Worm (Caenorhabditis elegans) whole organism, L4 larva: ENCODE data around the gene C16B8.2.

ENCODE experiments used
- D1046.2 ChIP-seq: fragments of 200-800 bp; sonication (Bioruptor generic); IDR thresholded peaks from 2 replicates; pipeline ENCODE4 v1.3.6; 2022; ENCODE audit warnings: missing genetic modification characterization, missing compliant biosample characterization
- F26F4.8 ChIP-seq: fragments of 200-800 bp; sonication (Bioruptor generic); conservative IDR thresholded peaks from 2 replicates; pipeline ENCODE4 v1.3.6; 2022; ENCODE audit warnings: missing genetic modification characterization, missing compliant biosample characterization
- R02D3.7 ChIP-seq: fragments of 150-350 bp; sonication (generic microtip); optimal IDR thresholded peaks from 3 replicates; lab custom pipeline; 2014; ENCODE audit warnings: missing biosample characterization, missing genetic modification characterization
- T20F7.1 ChIP-seq: fragments of 200-800 bp; sonication (Bioruptor generic); optimal IDR thresholded peaks from 2 replicates; lab custom pipeline; 2018; ENCODE audit warnings: mild to moderate bottlenecking, missing genetic modification characterization, missing compliant biosample characterization
- T26A8.4 ChIP-seq: fragments of 200-800 bp; sonication (Bioruptor generic); IDR thresholded peaks from 2 replicates; pipeline ENCODE4 v1.3.6; 2022; ENCODE audit warnings: missing genetic modification characterization, missing compliant biosample characterization
- Y48G9A.11 ChIP-seq: fragments of 200-800 bp; sonication (Bioruptor generic); IDR thresholded peaks from 2 replicates; pipeline ENCODE4 v1.3.6; 2022; ENCODE audit warnings: missing genetic modification reagents, missing genetic modification characterization, missing compliant biosample characterization
- ZK546.5 ChIP-seq, 2 experiments: sonication (generic microtip); optimal IDR thresholded peaks; 2 replicates each; lab custom pipeline; 2017; ENCODE audit warnings: missing biosample characterization in 2 of 2, missing genetic modification characterization in 2 of 2
- aha-1 ChIP-seq: fragments of 150-350 bp; peaks from one replicate; lab custom pipeline; 2014; ENCODE audit warnings: missing biosample characterization, missing genetic modification characterization
- ama-1 ChIP-seq: fragments of 150-350 bp; optimal IDR thresholded peaks from 2 replicates; lab custom pipeline; 2014; ENCODE audit warnings: inconsistent platforms, mixed read lengths
- attf-4 ChIP-seq: sonication (generic microtip); optimal IDR thresholded peaks from 3 replicates; lab custom pipeline; 2017; ENCODE audit warnings: missing biosample characterization, missing genetic modification characterization
- ceh-28 ChIP-seq: fragments of 150-350 bp; optimal IDR thresholded peaks from 2 replicates; lab custom pipeline; 2014; ENCODE audit warnings: missing biosample characterization, missing genetic modification reagents, missing genetic modification characterization
- ceh-32 ChIP-seq: sonication (generic microtip); optimal IDR thresholded peaks from 2 replicates; lab custom pipeline; 2016; ENCODE audit warnings: mild to moderate bottlenecking, missing genetic modification characterization, missing compliant biosample characterization; ENCODE audit not compliant: poor library complexity
- ces-1 ChIP-seq: fragments of 150-350 bp; sonication (generic microtip); optimal IDR thresholded peaks from 4 replicates; lab custom pipeline; 2014; ENCODE audit warnings: missing biosample characterization, missing genetic modification reagents, missing genetic modification characterization
- daf-16 ChIP-seq, 3 experiments: sonication (generic microtip); optimal IDR thresholded peaks; 2 replicates each; lab custom pipeline; 2016 to 2017; ENCODE audit warnings: missing genetic modification characterization in 3 of 3, missing genetic modification reagents in 3 of 3, mild to moderate bottlenecking in 2 of 3, missing compliant biosample characterization in 2 of 3, missing biosample characterization in 1 of 3, moderate library complexity in 1 of 3
- daf-19 ChIP-seq: fragments of 200-800 bp; sonication (Bioruptor generic); conservative IDR thresholded peaks from 2 replicates; pipeline ENCODE4 v1.3.6; 2022; ENCODE audit warnings: missing genetic modification characterization, missing compliant biosample characterization
- duxl-1 ChIP-seq: sonication (generic microtip); optimal IDR thresholded peaks from 2 replicates; lab custom pipeline; 2016; ENCODE audit warnings: mild to moderate bottlenecking, missing genetic modification characterization, moderate library complexity, missing compliant biosample characterization; ENCODE audit not compliant: poor library complexity
- fos-1 ChIP-seq: fragments of 150-350 bp; optimal IDR thresholded peaks from 2 replicates; lab custom pipeline; 2014; ENCODE audit warnings: missing biosample characterization, missing genetic modification characterization
- hif-1 ChIP-seq, 2 experiments: sonication (generic microtip); optimal IDR thresholded peaks; 2 replicates each; lab custom pipeline; 2016 to 2017; ENCODE audit warnings: missing compliant biosample characterization in 2 of 2, missing genetic modification characterization in 2 of 2, missing genetic modification reagents in 2 of 2, missing genotype in 2 of 2, mild to moderate bottlenecking in 1 of 2
- hlh-11 ChIP-seq: fragments of 200-800 bp; sonication (Bioruptor generic); optimal IDR thresholded peaks from 2 replicates; lab custom pipeline; 2018; ENCODE audit warnings: mild to moderate bottlenecking, missing genetic modification characterization, missing compliant biosample characterization
- hmg-1.1 ChIP-seq: fragments of 200-800 bp; sonication (Bioruptor generic); IDR thresholded peaks from 2 replicates; pipeline ENCODE4 v1.3.6; 2022; ENCODE audit warnings: missing genetic modification reagents, missing genetic modification characterization, missing compliant biosample characterization
- jun-1 ChIP-seq: fragments of 150-350 bp; optimal IDR thresholded peaks from 2 replicates; lab custom pipeline; 2014; ENCODE audit warnings: missing biosample characterization, missing genetic modification reagents, missing genetic modification characterization
- lin-13 ChIP-seq: fragments of 150-350 bp; optimal IDR thresholded peaks from 2 replicates; lab custom pipeline; 2014; ENCODE audit warnings: missing biosample characterization, missing genetic modification reagents, missing genetic modification characterization
- lir-3 ChIP-seq: sonication (generic microtip); optimal IDR thresholded peaks from 2 replicates; lab custom pipeline; 2016; ENCODE audit warnings: mild to moderate bottlenecking, missing genetic modification characterization, missing compliant biosample characterization
- lsy-2 ChIP-seq, 2 experiments: fragments of 150-350 bp in 1 of 2; sonication (generic microtip) in 1 of 2; optimal IDR thresholded peaks; 2 replicates each; lab custom pipeline; 2014 to 2017; ENCODE audit warnings: missing biosample characterization in 2 of 2, missing genetic modification characterization in 2 of 2
- madf-5 ChIP-seq, 2 experiments: fragments of 200-800 bp; sonication (Bioruptor generic); IDR thresholded peaks; 2 replicates each; pipeline ENCODE4 v1.3.6; 2022; ENCODE audit warnings: missing compliant biosample characterization in 2 of 2, missing genetic modification characterization in 2 of 2
- mdl-1 ChIP-seq, 2 experiments: fragments of 150-350 bp in 1 of 2; sonication (generic microtip) in 1 of 2; optimal IDR thresholded peaks; 2 replicates each; lab custom pipeline; 2014 to 2017; ENCODE audit warnings: missing biosample characterization in 2 of 2, missing genetic modification characterization in 2 of 2
- mes-2 ChIP-seq: sonication (generic microtip); optimal IDR thresholded peaks from 2 replicates; lab custom pipeline; 2016; ENCODE audit warnings: missing genotype, mild to moderate bottlenecking, missing genetic modification characterization, missing compliant biosample characterization; ENCODE audit not compliant: poor library complexity, severe bottlenecking
- nhr-11 ChIP-seq: fragments of 150-350 bp; optimal IDR thresholded peaks from 2 replicates; lab custom pipeline; 2014; ENCODE audit warnings: missing biosample characterization, missing genetic modification characterization
- nhr-237 ChIP-seq: sonication (generic microtip); optimal IDR thresholded peaks from 2 replicates; lab custom pipeline; 2017; ENCODE audit warnings: missing biosample characterization, missing genetic modification characterization
- nhr-25 ChIP-seq: sonication (generic microtip); optimal IDR thresholded peaks from 2 replicates; lab custom pipeline; 2017; ENCODE audit warnings: missing genetic modification characterization, mild to moderate bottlenecking, missing compliant biosample characterization, antibody characterized with exemption, moderate library complexity, borderline replicate concordance; ENCODE audit not compliant: insufficient read depth
- nhr-42 ChIP-seq: fragments of 200-800 bp; sonication (Bioruptor generic); IDR thresholded peaks from 2 replicates; pipeline ENCODE4 v1.3.6; 2022; ENCODE audit warnings: missing genetic modification characterization, missing compliant biosample characterization
- nhr-48 ChIP-seq: sonication (generic microtip); optimal IDR thresholded peaks from 2 replicates; lab custom pipeline; 2016; ENCODE audit warnings: mild to moderate bottlenecking, missing genetic modification characterization, missing compliant biosample characterization
- nhr-6 ChIP-seq: fragments of 150-350 bp; optimal IDR thresholded peaks from 2 replicates; lab custom pipeline; 2014; ENCODE audit warnings: missing biosample characterization, missing genetic modification characterization
- pha-4 ChIP-seq, 2 experiments: fragments of 150-350 bp in 1 of 2; fragments of 200-800 bp in 1 of 2; sonication (Bioruptor generic) in 1 of 2; IDR thresholded peaks in 1 of 2; optimal IDR thresholded peaks in 1 of 2; 2 replicates each; pipeline versions ENCODE4 v1.3.6 to Lab custom; 2014 to 2022; ENCODE audit warnings: missing genetic modification characterization in 2 of 2, missing genetic modification reagents in 2 of 2, missing biosample characterization in 1 of 2, missing compliant biosample characterization in 1 of 2
- php-3 ChIP-seq: fragments of 200-800 bp; sonication (Bioruptor generic); IDR thresholded peaks from 2 replicates; pipeline ENCODE4 v1.3.6; 2022; ENCODE audit warnings: missing genetic modification reagents, missing genetic modification characterization, missing compliant biosample characterization
- rbr-2 ChIP-seq: sonication (generic microtip); optimal IDR thresholded peaks from 2 replicates; lab custom pipeline; 2016; ENCODE audit warnings: missing genotype, missing genetic modification characterization, missing compliant biosample characterization
- sdz-12 ChIP-seq: fragments of 200-800 bp; sonication (Bioruptor generic); optimal IDR thresholded peaks from 2 replicates; lab custom pipeline; 2018; ENCODE audit warnings: mild to moderate bottlenecking, missing genetic modification characterization, missing compliant biosample characterization
- snpc-1.2 ChIP-seq: fragments of 200-800 bp; sonication (Bioruptor generic); IDR thresholded peaks from 2 replicates; pipeline ENCODE4 v1.3.6; 2022; ENCODE audit warnings: missing genetic modification reagents, missing genetic modification characterization, missing compliant biosample characterization
- spr-1 ChIP-seq: sonication (generic microtip); optimal IDR thresholded peaks from 2 replicates; lab custom pipeline; 2016; ENCODE audit warnings: mild to moderate bottlenecking, missing genetic modification characterization, missing compliant biosample characterization
- tag-97 ChIP-seq: fragments of 200-800 bp; sonication (Bioruptor generic); IDR thresholded peaks from 2 replicates; pipeline ENCODE4 v1.3.6; 2022; ENCODE audit warnings: missing genetic modification characterization, missing compliant biosample characterization
- unc-62 ChIP-seq, 3 experiments: fragments of 150-350 bp in 1 of 3; sonication (generic microtip); optimal IDR thresholded peaks in 2 of 3; peaks in 1 of 3; 1 replicate in 1 of 3; 2 replicates in 2 of 3; lab custom pipeline; 2014 to 2017; ENCODE audit warnings: missing biosample characterization in 3 of 3, missing genetic modification characterization in 3 of 3, missing genetic modification reagents in 3 of 3, missing genotype in 1 of 3
- zfp-3 ChIP-seq: fragments of 200-800 bp; sonication (Bioruptor generic); conservative IDR thresholded peaks from 2 replicates; pipeline ENCODE4 v1.3.6; 2022; ENCODE audit warnings: missing genetic modification reagents, missing genetic modification characterization, missing compliant biosample characterization

C16B8.2 gene

DNA sequence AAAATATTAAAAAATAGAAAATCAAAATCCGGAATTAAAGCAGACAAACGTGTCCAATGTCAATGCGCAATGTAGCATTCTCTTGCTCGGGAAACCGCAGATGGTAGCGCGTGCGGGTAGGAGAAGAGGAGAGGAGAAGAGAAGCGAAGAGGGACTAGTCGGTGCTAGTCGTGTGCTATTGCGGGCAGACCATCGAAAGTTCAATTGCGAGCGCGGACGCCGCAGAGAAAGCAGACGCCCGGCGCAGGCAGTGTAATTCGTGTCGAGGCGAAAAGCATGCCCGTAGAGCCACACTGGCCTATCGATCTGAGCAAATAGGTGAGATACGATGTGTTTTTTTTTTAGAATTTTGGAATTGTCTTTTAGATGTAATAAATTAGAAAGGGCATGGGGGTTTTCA lies 20.6 kb downstream of the C16B8.2 start (continued):
- no peak for TF ChIP-seq lir-3 (tag; lab: Kevin White, UChicago)
- no peak for TF ChIP-seq nhr-42
- TF ChIP-seq spr-1 (tag; lab: Kevin White, UChicago), result no peak
- TF ChIP-seq nhr-11 (tag; lab: Kevin White, UChicago), result peak; percentile 61
- peak; percentile 77 for TF ChIP-seq rbr-2 (tag; lab: Kevin White, UChicago)
- no peak for TF ChIP-seq daf-16 (GFP tag; optimal IDR thresholded peaks at IDR 0.05; lab: Kevin White, UChicago)
- TF ChIP-seq daf-16 (tag; optimal IDR thresholded peaks at IDR 0.05; lab: Kevin White, UChicago), result peak; percentile 1
- no peak for TF ChIP-seq nhr-25
- TF ChIP-seq mes-2 (tag; lab: Kevin White, UChicago), result peak; percentile 59
- TF ChIP-seq mdl-1 (tag; optimal IDR thresholded peaks at IDR 0.05; lab: Kevin White, UChicago), result peak; percentile 65 to 79
- TF ChIP-seq aha-1, result peak; percentile 55
- TF ChIP-seq T26A8.4, result no peak
- TF ChIP-seq hif-1 (tag; optimal IDR thresholded peaks at IDR 0.05; lab: Kevin White, UChicago), result peak in 1 of 2 experiments; percentile 50
- TF ChIP-seq attf-4, result no peak
- peak; percentile 2 to 26 for TF ChIP-seq lsy-2 (tag; optimal IDR thresholded peaks at IDR 0.05; lab: Kevin White, UChicago)
- TF ChIP-seq madf-5 (GFP tag; IDR thresholded peaks at IDR 0.05; lab: Robert Waterston, UW), result no peak
- TF ChIP-seq ceh-32 (tag; lab: Kevin White, UChicago), result no peak
- no peak for TF ChIP-seq T20F7.1 (GFP tag; lab: Kevin White, UChicago)
- TF ChIP-seq hmg-1.1 (GFP tag; lab: Robert Waterston, UW), result peak; percentile 85
- TF ChIP-seq nhr-6 (tag; lab: Kevin White, UChicago), result no peak
- no peak for TF ChIP-seq ama-1 (lab: Kevin White, UChicago)
- peak; percentile 55; the same call in 1 of the 2 replicates for TF ChIP-seq pha-4 (GFP tag; IDR thresholded peaks at IDR 0.05; lab: Robert Waterston, UW)
- TF ChIP-seq pha-4 (tag; optimal IDR thresholded peaks at IDR 0.05; lab: Kevin White, UChicago), result no peak
- no peak for TF ChIP-seq jun-1 (tag; lab: Kevin White, UChicago)
- no peak for TF ChIP-seq duxl-1 (tag; lab: Kevin White, UChicago)
- no peak for TF ChIP-seq D1046.2 (GFP tag; lab: Robert Waterston, UW)
- 0 out of 2 replicates have a peak, but pooled peaks have one; percentile 48 for TF ChIP-seq php-3 (GFP tag; lab: Robert Waterston, UW)
- no peak for TF ChIP-seq Y48G9A.11 (GFP tag; lab: Robert Waterston, UW)
- TF ChIP-seq tag-97 (GFP tag; lab: Robert Waterston, UW), result no peak
- TF ChIP-seq ZK546.5 (tag; optimal IDR thresholded peaks at IDR 0.05; lab: Kevin White, UChicago), result no peak
- TF ChIP-seq fos-1 (tag; lab: Kevin White, UChicago), result no peak
- TF ChIP-seq lin-13 (GFP tag; lab: Kevin White, UChicago), result no peak
- TF ChIP-seq snpc-1.2 (GFP tag; lab: Robert Waterston, UW), result no peak
- no peak for TF ChIP-seq R02D3.7 (tag; lab: Kevin White, UChicago)
- TF ChIP-seq zfp-3 (GFP tag; lab: Robert Waterston, UW), result no peak
- TF ChIP-seq daf-19, result no peak
- no peak for TF ChIP-seq ceh-28 (tag; lab: Kevin White, UChicago)
- no peak for TF ChIP-seq F26F4.8 (GFP tag; lab: Robert Waterston, UW)
- no peak for TF ChIP-seq nhr-48 (tag; lab: Kevin White, UChicago)
- no peak for TF ChIP-seq ces-1
- peak; percentile 67 for TF ChIP-seq hlh-11 (tag; lab: Kevin White, UChicago)
- TF ChIP-seq unc-62 (GFP tag; optimal IDR thresholded peaks at IDR 0.05 in 1 of 2; lab: Kevin White, UChicago), result no peak
- no peak for TF ChIP-seq unc-62 (tag; optimal IDR thresholded peaks at IDR 0.05; lab: Kevin White, UChicago)
- no peak for TF ChIP-seq sdz-12 (GFP tag; lab: Kevin White, UChicago)
- no peak for TF ChIP-seq nhr-237
